Fruit fly (Drosophila melanogaster): ENCODE measurements around the gene Apl.
A peak's percentile ranks its signal among the peaks of the same experiment; 100 is the strongest.

Apl gene

dm6 chr3L:16609120-16609519, 14.1 kb downstream of the Apl start, which contains the start of gene CG4098 (continued):
- TF ChIP-seq CG9609 (GFP tag; optimal IDR thresholded peaks at IDR 0.05) (peak; percentile 45), bcd (GFP tag; optimal IDR thresholded peaks at IDR 0.05) (peak; percentile 47), gcm2 (GFP tag; optimal IDR thresholded peaks at IDR 0.05) (peak; percentile 29), CG10366 (GFP tag; IDR thresholded peaks at IDR 0.05) (peak; percentile 76), jigr1 (GFP tag; IDR thresholded peaks at IDR 0.05) (no peak), emc (GFP tag; optimal IDR thresholded peaks at IDR 0.05) (no peak), CG12236 (GFP tag; optimal IDR thresholded peaks at IDR 0.05) (no peak), NFAT (GFP tag; IDR thresholded peaks at IDR 0.05) (peak; percentile 78), ttk (GFP tag; IDR thresholded peaks at IDR 0.05) (peak; percentile 52; the same call in 1 of the 2 replicates), gro (GFP tag; optimal IDR thresholded peaks at IDR 0.05) (peak; percentile 62), CG10147 (GFP tag; optimal IDR thresholded peaks at IDR 0.05) (peak; percentile 13), MTF-1 (GFP tag; optimal IDR thresholded peaks at IDR 0.05; ENCODE audit: borderline replicate concordance) (peak; percentile 24), CG4707 (GFP tag; optimal IDR thresholded peaks at IDR 0.05) (no peak), Xrp1 (GFP tag; IDR thresholded peaks at IDR 0.05) (peak; percentile 67), CG42726 (GFP tag; IDR thresholded peaks at IDR 0.05; ENCODE audit: partially characterized antibody) (no peak), cas (GFP tag; IDR thresholded peaks at IDR 0.05) (peak; percentile 31; the same call in 1 of the 2 replicates), CG15696 (tag; optimal IDR thresholded peaks at IDR 0.05) (no peak), tll (GFP tag; optimal IDR thresholded peaks at IDR 0.05) (no peak), Hr78 (GFP tag; optimal IDR thresholded peaks at IDR 0.05) (no peak), tin (GFP tag; optimal IDR thresholded peaks at IDR 0.05) (peak; percentile 63), sens (GFP tag) (peak; percentile 83), salm (tag; optimal IDR thresholded peaks at IDR 0.05) (no peak), CG11696 (GFP tag; IDR thresholded peaks at IDR 0.05) (peak; percentile 99), CG2202 (tag; optimal IDR thresholded peaks at IDR 0.05) (no peak), CG1832 (GFP tag; optimal IDR thresholded peaks at IDR 0.05) (no peak), nerfin-2 (GFP tag; IDR thresholded peaks at IDR 0.05; ENCODE audit: partially characterized antibody) (no peak), CG6175 (GFP tag; IDR thresholded peaks at IDR 0.05) (0 out of 3 replicates have a peak, but pooled peaks have one; percentile 30), gsb (GFP tag; IDR thresholded peaks at IDR 0.05) (no peak), Eip74EF (GFP tag; optimal IDR thresholded peaks at IDR 0.05) (no peak), Lim3 (GFP tag; IDR thresholded peaks at IDR 0.05) (no peak), Awh (GFP tag; IDR thresholded peaks at IDR 0.05) (peak; percentile 39; the same call in 1 of the 2 replicates), Meics (GFP tag; optimal IDR thresholded peaks at IDR 0.05) (peak; percentile 69), CG15514 (GFP tag; optimal IDR thresholded peaks at IDR 0.05) (peak; percentile 67), prd (optimal IDR thresholded peaks at IDR 0.05) (no peak), prd (GFP tag; IDR thresholded peaks at IDR 0.05) (peak; percentile 77), CG6854 (GFP tag; optimal IDR thresholded peaks at IDR 0.05) (no peak), D19B (GFP tag; optimal IDR thresholded peaks at IDR 0.05) (no peak), ken (GFP tag; IDR thresholded peaks at IDR 0.05) (peak; percentile 83), CG3726 (GFP tag; IDR thresholded peaks at IDR 0.05) (0 out of 3 replicates have a peak, but pooled peaks have one; percentile 65), Rx (GFP tag; IDR thresholded peaks at IDR 0.05) (0 out of 2 replicates have a peak, but pooled peaks have one; percentile 32), CG12219 (GFP tag; optimal IDR thresholded peaks at IDR 0.05) (peak; percentile 38), dmrt99B (tag; optimal IDR thresholded peaks at IDR 0.05) (peak; percentile 31), CG7963 (GFP tag; IDR thresholded peaks at IDR 0.05; ENCODE audit: partially characterized antibody) (no peak), wdn (GFP tag; IDR thresholded peaks at IDR 0.05) (peak; percentile 66), org-1 (GFP tag; optimal IDR thresholded peaks at IDR 0.05) (no peak), CG3995 (GFP tag; optimal IDR thresholded peaks at IDR 0.05) (peak; percentile 80), nau (GFP tag; optimal IDR thresholded peaks at IDR 0.05) (no peak), CG17385 (GFP tag; optimal IDR thresholded peaks at IDR 0.05) (peak; percentile 34), CG10565 (GFP tag; optimal IDR thresholded peaks at IDR 0.05) (no peak), sob (GFP tag; IDR thresholded peaks at IDR 0.05) (peak; percentile 82), ro (GFP tag; IDR thresholded peaks at IDR 0.05) (no peak)

All from whole organism, embryonic.